Worm (Caenorhabditis elegans) whole organism, L4 larva: Measurements from ENCODE around the gene mdt-9.

Experiments used
- T26A8.4 ChIP-seq: fragments of 200-800 bp; sonication (Bioruptor generic); IDR thresholded peaks from 2 replicates; pipeline ENCODE4 v1.3.6; 2022; ENCODE audit warnings: missing genetic modification characterization, missing compliant biosample characterization
- mep-1 ChIP-seq: fragments of 150-350 bp; sonication (generic microtip); optimal IDR thresholded peaks from 3 replicates; lab custom pipeline; 2014; ENCODE audit warnings: missing biosample characterization, missing genetic modification characterization

DNA sequence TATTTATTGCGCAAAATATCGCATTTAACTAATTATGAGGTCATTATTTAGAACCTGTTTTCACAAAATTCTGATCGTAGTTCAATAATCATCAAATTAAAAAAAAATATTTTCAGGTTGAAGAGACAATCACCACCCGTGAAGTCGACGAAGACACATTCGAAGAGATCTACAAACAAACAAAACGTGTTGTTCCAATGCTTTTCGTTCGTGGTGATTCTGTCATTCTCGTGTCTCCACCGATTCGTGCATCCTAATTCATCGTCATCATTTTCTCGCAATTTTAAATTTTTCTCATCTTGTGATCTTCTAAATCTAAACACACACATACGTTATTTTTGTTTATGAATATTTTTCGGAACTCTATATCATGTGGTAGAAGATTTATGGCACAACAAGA is 2.6 kb downstream of the mdt-9 start:
- TF ChIP-seq T26A8.4 (GFP tag; lab: Robert Waterston, UW) (peak; percentile 69), mep-1 (tag; lab: Kevin White, UChicago) (peak; percentile 83)
